Worm (Caenorhabditis elegans): ENCODE data around the gene str-69.
"Not testable (repeated sequence)": the region's sequence is repeated elsewhere in the genome, so short reads cannot be mapped to it uniquely, and the experiment has no call there.

Gene str-69

DNA sequence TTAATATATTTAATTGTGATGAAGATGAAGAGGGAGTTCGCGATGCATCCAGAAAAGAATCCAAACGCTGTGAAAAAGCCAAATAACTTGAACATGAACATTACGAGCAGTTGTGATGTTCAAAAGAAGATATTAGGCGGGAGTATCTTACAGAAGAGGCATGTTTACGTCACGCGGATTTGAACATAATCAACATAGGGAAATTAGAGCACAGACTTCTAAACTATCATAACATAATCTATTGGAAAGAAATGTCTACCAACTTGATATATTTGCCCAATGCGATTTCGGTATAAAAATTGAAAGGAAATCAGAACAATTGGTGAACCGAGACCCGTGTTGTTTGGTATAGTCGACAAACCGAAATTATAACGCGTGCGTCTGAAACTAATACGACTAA lies 1.6 kb downstream of the str-69 start, which contains the start of gene str-66:
str-66 (minus strand) TSS at position 101 of the 400 bp plus-strand sequence.
- TF ChIP-seq nhr-28 (tag; optimal IDR thresholded peaks at IDR 0.05) (no peak), bed-3 (GFP tag; optimal IDR thresholded peaks at IDR 0.05) (no peak), ceh-39 (tag; optimal IDR thresholded peaks at IDR 0.05) (no peak), ztf-11 (tag; optimal IDR thresholded peaks at IDR 0.05) (no peak), blmp-1 (tag; optimal IDR thresholded peaks at IDR 0.05) (no peak), ham-2 (GFP tag; optimal IDR thresholded peaks at IDR 0.05) (no peak), flh-1 (GFP tag; optimal IDR thresholded peaks at IDR 0.05) (no peak), ceh-83 (GFP tag; optimal IDR thresholded peaks at IDR 0.05) (no peak), ces-1 (GFP tag; optimal IDR thresholded peaks at IDR 0.05) (no peak), ceh-43 (GFP tag; optimal IDR thresholded peaks at IDR 0.05) (no peak), unc-39 (tag; optimal IDR thresholded peaks at IDR 0.05) (no peak)

DNA sequence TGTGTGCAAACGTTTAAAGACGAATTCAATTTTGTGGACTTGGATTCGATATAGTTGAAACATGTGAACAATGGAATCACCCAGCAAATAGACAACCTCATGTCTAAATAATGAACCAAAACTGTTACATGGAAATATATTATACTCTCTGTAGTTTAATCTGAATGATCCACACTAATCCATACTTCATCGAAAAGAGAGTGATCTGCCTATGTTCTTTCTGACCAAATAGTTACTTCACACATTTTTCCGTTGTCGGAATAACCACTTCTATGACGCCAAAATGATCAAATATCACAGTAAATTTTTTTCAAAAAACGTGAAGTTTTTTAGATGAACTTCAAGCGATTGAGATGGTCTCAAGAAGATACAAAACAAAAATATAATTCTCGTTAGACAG lies 3.7 kb downstream of the str-69 start, which contains the start of gene Y73C8C.4:
Y73C8C.4 (minus strand) TSS at position 101 of the 400 bp plus-strand sequence.
- TF ChIP-seq pha-4, sptf-1, ztf-11 (tag; optimal IDR thresholded peaks at IDR 0.05): not testable (repeated sequence)

DNA sequence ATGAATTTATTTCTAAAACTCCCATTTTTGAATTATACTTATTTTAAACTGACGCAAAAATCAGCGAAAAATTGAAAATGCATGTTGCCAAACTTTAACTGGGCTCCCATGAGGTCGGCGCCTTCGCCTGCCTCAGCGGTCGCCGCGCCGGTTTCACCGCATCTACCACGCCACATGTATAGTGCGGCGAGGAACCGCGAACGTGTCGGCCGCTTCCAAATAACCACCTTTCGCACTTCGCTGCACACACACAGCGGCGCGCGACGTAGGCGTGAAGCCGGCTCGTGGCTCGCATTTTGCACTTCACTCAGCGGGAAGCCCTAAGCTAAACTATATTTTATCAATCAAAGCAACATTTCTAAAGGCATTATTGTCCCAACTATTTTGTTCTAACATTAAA lies 5.2 kb downstream of the str-69 start:
- no peak for TF ChIP-seq elt-1 (tag; optimal IDR thresholded peaks at IDR 0.05; ENCODE audit: borderline replicate concordance, insufficient read depth)
- no peak for TF ChIP-seq ceh-39 (tag; optimal IDR thresholded peaks at IDR 0.05)
- no peak for TF ChIP-seq sptf-1 (tag; optimal IDR thresholded peaks at IDR 0.05)
- no peak for TF ChIP-seq mep-1 (tag; optimal IDR thresholded peaks at IDR 0.05)

DNA sequence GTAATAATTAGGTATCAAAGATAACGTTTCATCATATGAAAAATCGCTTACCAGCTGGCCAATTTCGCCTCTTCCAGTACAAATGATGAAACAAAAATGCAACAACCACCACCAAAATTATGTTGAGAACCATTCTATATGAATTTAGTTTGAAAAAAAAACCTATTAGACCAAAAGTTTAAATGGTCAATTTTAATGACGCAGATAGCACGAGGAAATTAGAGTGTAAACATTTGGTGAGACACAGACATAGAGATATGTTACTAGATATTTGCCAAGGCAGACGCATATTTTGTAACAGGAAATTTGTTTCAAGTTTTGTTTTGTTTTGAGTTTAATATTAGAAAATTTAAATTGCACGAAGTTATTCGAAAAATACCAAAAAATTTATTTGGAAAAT lies 11.4 kb downstream of the str-69 start, which contains the start of gene cyp-33C9:
cyp-33C9 (minus strand) TSS at position 211 of the 400 bp plus-strand sequence.
- no peak for TF ChIP-seq nhr-237 (tag; optimal IDR thresholded peaks at IDR 0.05)
- no peak for TF ChIP-seq tbx-8 (GFP tag; optimal IDR thresholded peaks at IDR 0.05)
- TF ChIP-seq drap-1 (GFP tag; optimal IDR thresholded peaks at IDR 0.05), result no peak
- TF ChIP-seq bed-3 (GFP tag; optimal IDR thresholded peaks at IDR 0.05), result no peak
- no peak for TF ChIP-seq ceh-83 (GFP tag; optimal IDR thresholded peaks at IDR 0.05)
- no peak for TF ChIP-seq nhr-2 (tag; optimal IDR thresholded peaks at IDR 0.05)
- TF ChIP-seq unc-62 (GFP tag; optimal IDR thresholded peaks at IDR 0.05), result no peak
- no peak for TF ChIP-seq pha-4 (tag; optimal IDR thresholded peaks at IDR 0.05)
- TF ChIP-seq ces-1 (GFP tag; optimal IDR thresholded peaks at IDR 0.05), result no peak
- TF ChIP-seq ceh-39 (tag; optimal IDR thresholded peaks at IDR 0.05), result no peak

DNA sequence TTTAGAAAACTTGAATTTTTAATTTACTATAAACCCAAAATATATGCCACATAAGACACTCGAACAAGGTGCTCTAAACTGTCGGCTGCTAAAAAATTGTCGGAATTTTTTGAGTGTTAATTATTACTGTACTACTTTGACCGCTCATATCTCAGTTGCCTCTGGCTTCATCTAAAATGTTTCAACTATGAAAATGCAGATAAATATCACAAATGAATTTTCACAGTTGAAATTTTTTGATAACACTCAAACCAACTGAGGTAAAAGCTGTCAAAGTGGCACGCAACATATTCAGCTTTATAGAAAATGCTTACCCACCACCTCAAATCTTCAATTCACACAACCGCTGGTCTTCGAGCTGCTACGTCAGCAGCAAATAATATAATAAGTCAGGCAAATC lies 16.9 kb downstream of the str-69 start, which contains the start of gene acs-21:
acs-21 (plus strand) TSS at position 301 of the 400 bp plus-strand sequence.
- TF ChIP-seq unc-39 (tag; optimal IDR thresholded peaks at IDR 0.05), result no peak
- no peak for TF ChIP-seq elt-1 (tag; optimal IDR thresholded peaks at IDR 0.05; ENCODE audit: borderline replicate concordance, insufficient read depth)
- no peak for TF ChIP-seq blmp-1 (tag; optimal IDR thresholded peaks at IDR 0.05)
- TF ChIP-seq flh-1 (GFP tag; optimal IDR thresholded peaks at IDR 0.05), result no peak
- TF ChIP-seq nhr-2 (tag; optimal IDR thresholded peaks at IDR 0.05), result no peak
- TF ChIP-seq lsy-2 (tag; optimal IDR thresholded peaks at IDR 0.05), result no peak
- no peak for TF ChIP-seq nhr-237 (tag; optimal IDR thresholded peaks at IDR 0.05)
- no peak for TF ChIP-seq ceh-39 (tag; optimal IDR thresholded peaks at IDR 0.05)

DNA sequence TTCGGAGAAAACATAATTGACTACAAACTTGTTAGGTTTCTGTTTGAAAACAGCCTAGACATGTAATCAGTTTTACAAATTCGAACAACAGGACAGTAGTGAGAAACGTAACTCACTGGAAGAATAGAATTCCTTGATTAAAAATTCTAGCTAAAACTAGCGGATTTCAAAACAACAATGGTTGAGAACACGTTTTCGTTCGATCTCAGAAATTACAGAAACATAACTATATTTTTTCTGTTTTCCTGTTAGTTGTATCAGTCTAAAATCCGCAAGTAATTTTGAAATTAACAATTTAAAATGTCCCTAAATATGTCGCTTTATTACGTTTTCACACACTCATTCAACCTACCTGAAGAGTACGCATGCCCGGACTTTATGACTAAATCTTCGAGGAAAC lies 19.4 kb downstream of the str-69 start, which contains the start of gene srt-8:
srt-8 (plus strand) TSS at position 301 of the 400 bp plus-strand sequence.
- TF ChIP-seq snpc-4 (tag; optimal IDR thresholded peaks at IDR 0.05), result no peak
- TF ChIP-seq ceh-83 (GFP tag; optimal IDR thresholded peaks at IDR 0.05), result no peak
- TF ChIP-seq nhr-76 (tag; optimal IDR thresholded peaks at IDR 0.05), result no peak
- no peak for TF ChIP-seq lin-32 (GFP tag; optimal IDR thresholded peaks at IDR 0.05)
- TF ChIP-seq flh-1 (GFP tag; optimal IDR thresholded peaks at IDR 0.05), result no peak
- no peak for TF ChIP-seq nhr-237 (tag; optimal IDR thresholded peaks at IDR 0.05)
- TF ChIP-seq mls-2 (tag; optimal IDR thresholded peaks at IDR 0.05), result no peak
- no peak for TF ChIP-seq ces-1 (GFP tag; optimal IDR thresholded peaks at IDR 0.05)
- TF ChIP-seq unc-62 (GFP tag; optimal IDR thresholded peaks at IDR 0.05), result no peak
- no peak for TF ChIP-seq ham-2 (GFP tag; optimal IDR thresholded peaks at IDR 0.05)

DNA sequence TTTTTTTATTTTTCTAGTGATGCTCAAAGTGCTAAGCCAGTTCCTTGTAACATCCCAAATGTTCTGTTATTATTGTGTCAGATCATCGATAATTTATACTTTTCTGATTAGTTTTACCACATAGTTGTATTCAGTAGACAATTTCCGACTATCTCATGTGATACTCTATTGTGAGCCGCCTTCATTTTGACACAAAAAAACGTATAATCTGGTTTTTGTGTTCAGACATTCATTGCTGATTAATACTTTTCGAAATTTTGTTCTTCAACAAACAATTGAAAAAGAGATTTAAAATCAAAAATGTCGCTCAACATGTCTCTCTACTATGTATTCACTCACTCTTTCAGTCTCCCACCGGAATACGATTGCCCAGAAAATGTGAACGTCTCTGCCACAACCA lies 24.2 kb downstream of the str-69 start, which contains the start of gene srt-7:
srt-7 (plus strand) TSS at position 301 of the 400 bp plus-strand sequence.
- TF ChIP-seq ces-1 (GFP tag; optimal IDR thresholded peaks at IDR 0.05) (no peak), mab-5 (tag; optimal IDR thresholded peaks at IDR 0.05) (no peak), sem-2 (GFP tag; optimal IDR thresholded peaks at IDR 0.05) (no peak), flh-1 (GFP tag; optimal IDR thresholded peaks at IDR 0.05) (no peak), snpc-4 (tag; optimal IDR thresholded peaks at IDR 0.05) (no peak), lin-13 (tag; optimal IDR thresholded peaks at IDR 0.05) (no peak), elt-3 (tag; optimal IDR thresholded peaks at IDR 0.05) (no peak), mep-1 (tag; optimal IDR thresholded peaks at IDR 0.05) (no peak), tbx-8 (GFP tag; optimal IDR thresholded peaks at IDR 0.05) (no peak)

Measured in whole organism, mixed stage, embryonic.